Worm (Caenorhabditis elegans): Measurements from ENCODE around the gene erfa-1.

Gene erfa-1

ce11 chrV:6448356-6448755 lies 14.4 kb downstream of the erfa-1 start, which contains the start of gene fbxa-196:
TSS of gene fbxa-196 (plus strand) at chrV:6448656.
- no peak for TF ChIP-seq ceh-13 (GFP tag; optimal IDR thresholded peaks at IDR 0.05)
- no peak for TF ChIP-seq hnd-1 (tag; optimal IDR thresholded peaks at IDR 0.05)
- TF ChIP-seq ceh-36 (tag; optimal IDR thresholded peaks at IDR 0.05) = no peak
- no peak for TF ChIP-seq aly-1 (tag; optimal IDR thresholded peaks at IDR 0.05)
- TF ChIP-seq ama-1 (optimal IDR thresholded peaks at IDR 0.05) = no peak
- TF ChIP-seq tra-4 (tag; optimal IDR thresholded peaks at IDR 0.05) = no peak
- TF ChIP-seq hmg-4 (GFP tag; optimal IDR thresholded peaks at IDR 0.05) = no peak
- no peak for TF ChIP-seq tbx-11 (GFP tag; IDR thresholded peaks at IDR 0.05)
- no peak for TF ChIP-seq ets-7 (tag; optimal IDR thresholded peaks at IDR 0.05)
- no peak for TF ChIP-seq flt-1 (GFP tag; IDR thresholded peaks at IDR 0.05)
- TF ChIP-seq hmbx-1 (tag; optimal IDR thresholded peaks at IDR 0.05) = no peak
- TF ChIP-seq pes-1 (GFP tag; IDR thresholded peaks at IDR 0.05) = no peak
- no peak for TF ChIP-seq tbx-37 (GFP tag; conservative IDR thresholded peaks at IDR 0.05)
- no peak for TF ChIP-seq B0310.2 (tag; optimal IDR thresholded peaks at IDR 0.05)
- TF ChIP-seq F13C5.2 (tag; optimal IDR thresholded peaks at IDR 0.05) = no peak
- no peak for TF ChIP-seq sea-1 (GFP tag; conservative IDR thresholded peaks at IDR 0.05)
- TF ChIP-seq scrt-1 (GFP tag; IDR thresholded peaks at IDR 0.05) = no peak

DNA sequence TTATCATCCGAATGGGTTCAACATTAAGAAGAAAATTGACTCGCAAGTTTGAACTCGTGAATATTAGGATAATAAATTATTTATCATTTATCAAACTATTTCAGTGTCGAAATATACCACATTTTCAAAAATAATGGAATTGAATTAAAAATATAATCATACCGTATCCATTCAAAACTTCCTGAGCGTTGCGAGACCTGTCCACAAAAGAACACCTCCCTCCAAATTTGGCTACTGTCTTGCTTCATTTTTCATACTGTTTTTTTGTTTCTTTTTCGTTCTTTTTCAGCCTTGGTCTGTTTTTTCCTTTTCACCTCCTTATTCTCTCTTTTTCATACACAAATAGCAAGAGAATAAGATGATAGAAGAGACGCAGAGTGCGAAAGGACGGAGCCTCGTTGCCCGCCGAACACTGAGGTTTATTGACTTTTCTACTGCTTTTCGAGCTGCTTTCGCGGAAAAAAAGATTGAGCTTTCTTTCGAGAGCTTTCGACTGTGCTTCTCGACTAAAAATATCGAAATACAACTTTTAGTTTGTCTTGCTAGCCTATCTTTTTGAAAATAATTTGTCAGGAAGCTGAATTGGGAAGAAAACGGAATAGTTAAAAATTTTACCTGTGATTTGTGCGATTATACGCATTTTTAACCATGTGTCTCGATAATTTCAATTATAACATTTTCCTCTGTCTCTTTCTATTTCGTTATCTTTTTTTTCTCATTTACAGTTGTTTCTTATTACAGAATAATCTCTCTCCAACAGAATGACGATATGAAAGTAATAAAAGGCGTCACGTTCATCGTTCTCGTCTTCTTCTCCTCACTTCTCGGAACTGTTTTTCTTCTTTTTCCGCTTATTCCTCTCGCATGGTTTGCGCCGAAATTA lies 16.4 kb downstream of the erfa-1 start, which contains the start of gene acl-8:
Gene acl-8, plus strand, starts transcription at position 742 of the 883 bp plus-strand sequence.
- TF ChIP-seq F13C5.2 (tag; optimal IDR thresholded peaks at IDR 0.05) = no peak
- TF ChIP-seq aly-1 (tag; optimal IDR thresholded peaks at IDR 0.05) = no peak
- no peak for TF ChIP-seq ceh-36 (tag; optimal IDR thresholded peaks at IDR 0.05)
- no peak for TF ChIP-seq tra-4 (tag; optimal IDR thresholded peaks at IDR 0.05)
- TF ChIP-seq ets-7 (tag; optimal IDR thresholded peaks at IDR 0.05) = no peak
- no peak for TF ChIP-seq hmg-4 (GFP tag; optimal IDR thresholded peaks at IDR 0.05)
- TF ChIP-seq pes-1 (GFP tag; IDR thresholded peaks at IDR 0.05) = no peak
- no peak for TF ChIP-seq tbx-11 (GFP tag; IDR thresholded peaks at IDR 0.05)
- TF ChIP-seq ceh-13 (GFP tag; optimal IDR thresholded peaks at IDR 0.05) = no peak
- TF ChIP-seq tbx-37 (GFP tag; conservative IDR thresholded peaks at IDR 0.05) = no peak
- TF ChIP-seq hnd-1 (tag; optimal IDR thresholded peaks at IDR 0.05) = no peak
- TF ChIP-seq B0310.2 (tag; optimal IDR thresholded peaks at IDR 0.05) = no peak
- no peak for TF ChIP-seq hmbx-1 (tag; optimal IDR thresholded peaks at IDR 0.05)
- no peak for TF ChIP-seq ama-1 (optimal IDR thresholded peaks at IDR 0.05)
- no peak for TF ChIP-seq sea-1 (GFP tag; conservative IDR thresholded peaks at IDR 0.05)
- TF ChIP-seq flt-1 (GFP tag; IDR thresholded peaks at IDR 0.05) = no peak
- no peak for TF ChIP-seq scrt-1 (GFP tag; IDR thresholded peaks at IDR 0.05)

DNA sequence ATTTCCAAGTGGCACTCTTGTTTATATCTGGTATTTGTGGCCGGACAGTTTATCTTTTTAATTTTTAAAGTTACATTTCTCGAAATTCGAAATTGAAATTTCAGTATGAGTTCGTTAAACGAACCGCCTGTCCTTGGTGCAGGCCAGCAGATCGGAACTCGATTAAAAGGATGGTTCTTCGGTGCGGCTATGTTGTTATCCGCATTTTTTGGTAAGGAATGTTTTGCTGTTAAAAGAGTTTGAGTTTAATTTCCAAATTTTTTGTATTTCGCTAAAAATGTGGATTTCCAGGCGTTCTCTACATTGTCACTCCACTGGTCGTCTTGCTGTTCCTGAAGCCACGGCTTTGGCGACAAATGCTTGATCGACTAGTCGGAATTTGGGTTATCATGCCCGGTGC lies 19.2 kb downstream of the erfa-1 start, which contains the start of gene acl-9:
Gene acl-9, plus strand, starts transcription at position 105 of the 400 bp plus-strand sequence.
- TF ChIP-seq tbx-37 (GFP tag; conservative IDR thresholded peaks at IDR 0.05) = no peak

- no peak for TF ChIP-seq flt-1 (GFP tag; IDR thresholded peaks at IDR 0.05)
- TF ChIP-seq hnd-1 (tag; optimal IDR thresholded peaks at IDR 0.05) = no peak
- no peak for TF ChIP-seq pes-1 (GFP tag; IDR thresholded peaks at IDR 0.05)
- no peak for TF ChIP-seq tbx-37 (GFP tag; conservative IDR thresholded peaks at IDR 0.05)
- TF ChIP-seq ama-1 (optimal IDR thresholded peaks at IDR 0.05) = no peak
- no peak for TF ChIP-seq ceh-13 (GFP tag; optimal IDR thresholded peaks at IDR 0.05)
- no peak for TF ChIP-seq F13C5.2 (tag; optimal IDR thresholded peaks at IDR 0.05)
- no peak for TF ChIP-seq B0310.2 (tag; optimal IDR thresholded peaks at IDR 0.05)
- no peak for TF ChIP-seq ceh-36 (tag; optimal IDR thresholded peaks at IDR 0.05)
- TF ChIP-seq scrt-1 (GFP tag; IDR thresholded peaks at IDR 0.05) = no peak
- TF ChIP-seq tbx-11 (GFP tag; IDR thresholded peaks at IDR 0.05) = no peak
- no peak for TF ChIP-seq sea-1 (GFP tag; conservative IDR thresholded peaks at IDR 0.05)
- no peak for TF ChIP-seq hmbx-1 (tag; optimal IDR thresholded peaks at IDR 0.05)
- TF ChIP-seq tra-4 (tag; optimal IDR thresholded peaks at IDR 0.05) = no peak
- no peak for TF ChIP-seq ets-7 (tag; optimal IDR thresholded peaks at IDR 0.05)
- TF ChIP-seq hmg-4 (GFP tag; optimal IDR thresholded peaks at IDR 0.05) = no peak
- no peak for TF ChIP-seq aly-1 (tag; optimal IDR thresholded peaks at IDR 0.05)
Measured at ce11 chrV:6456903-6457302, 23.0 kb downstream of the erfa-1 start.

DNA sequence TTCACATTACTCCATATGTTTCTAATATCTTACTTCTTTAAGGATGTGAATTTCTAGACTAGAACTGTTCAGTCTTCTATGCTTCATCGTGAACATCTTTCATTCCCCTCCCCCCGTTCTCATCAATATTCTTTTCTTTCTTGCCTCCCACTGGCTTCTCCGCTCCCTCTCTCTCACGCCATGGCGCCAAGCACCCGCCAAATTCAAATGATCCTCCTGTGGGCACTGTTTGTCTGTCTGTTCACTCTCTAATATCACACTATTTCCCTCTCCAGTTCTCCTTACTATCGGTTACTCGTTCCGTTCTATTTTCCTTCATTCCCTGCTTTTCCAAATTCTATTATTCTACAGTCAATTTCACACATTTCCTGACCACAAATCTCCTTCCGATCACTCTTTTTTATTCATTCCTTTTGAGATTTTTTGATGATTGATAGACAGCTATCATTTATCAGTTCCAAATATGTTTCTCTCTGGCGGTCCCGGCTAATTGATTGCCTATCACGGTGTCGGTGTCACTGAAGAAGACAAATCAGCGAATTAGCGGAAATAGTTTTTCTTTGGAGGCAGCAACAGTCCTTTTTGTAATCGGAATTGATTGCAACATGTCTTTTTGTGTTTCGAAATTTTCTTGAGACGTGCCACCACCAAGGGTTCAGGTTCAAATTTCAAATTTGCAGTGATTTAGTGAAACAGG lies 24.5 kb downstream of the erfa-1 start:
- TF ChIP-seq scrt-1 (GFP tag; IDR thresholded peaks at IDR 0.05) (no peak), ceh-36 (tag; optimal IDR thresholded peaks at IDR 0.05) (no peak), F13C5.2 (tag; optimal IDR thresholded peaks at IDR 0.05) (no peak), tra-4 (tag; optimal IDR thresholded peaks at IDR 0.05) (no peak), flt-1 (GFP tag; IDR thresholded peaks at IDR 0.05) (no peak), tbx-37 (GFP tag; conservative IDR thresholded peaks at IDR 0.05) (no peak), hnd-1 (tag; optimal IDR thresholded peaks at IDR 0.05) (no peak), sea-1 (GFP tag; conservative IDR thresholded peaks at IDR 0.05) (no peak), ceh-13 (GFP tag; optimal IDR thresholded peaks at IDR 0.05) (no peak)

ce11 chrV:6461250-6461649 lies 27.3 kb downstream of the erfa-1 start:
- TF ChIP-seq B0310.2 (tag; optimal IDR thresholded peaks at IDR 0.05) (no peak), ets-7 (tag; optimal IDR thresholded peaks at IDR 0.05) (no peak), tbx-11 (GFP tag; IDR thresholded peaks at IDR 0.05) (no peak), tra-4 (tag; optimal IDR thresholded peaks at IDR 0.05) (no peak), scrt-1 (GFP tag; IDR thresholded peaks at IDR 0.05) (no peak), pes-1 (GFP tag; IDR thresholded peaks at IDR 0.05) (no peak), F13C5.2 (tag; optimal IDR thresholded peaks at IDR 0.05) (no peak)

DNA sequence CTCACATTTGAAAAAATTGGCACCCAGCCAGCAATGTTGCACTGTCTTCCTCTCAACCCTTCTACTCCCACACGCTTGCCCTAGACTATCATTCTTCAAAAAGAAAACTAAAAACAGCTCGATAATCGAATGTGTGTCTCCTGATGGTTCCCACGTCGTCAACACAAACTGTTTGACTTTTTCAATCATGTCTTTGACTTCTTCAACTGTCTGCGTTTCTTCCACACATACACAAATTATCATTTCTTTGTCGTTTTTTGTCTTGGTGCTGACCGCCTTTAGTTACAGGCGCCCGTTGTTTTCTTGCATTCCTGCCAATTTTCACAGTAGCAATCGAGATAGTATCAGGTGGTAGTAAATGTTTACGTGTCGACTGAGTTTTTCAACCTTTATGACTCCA lies 28.7 kb downstream of the erfa-1 start:
- TF ChIP-seq flt-1 (GFP tag; IDR thresholded peaks at IDR 0.05) (no peak), sea-1 (GFP tag; conservative IDR thresholded peaks at IDR 0.05) (no peak), pes-1 (GFP tag; IDR thresholded peaks at IDR 0.05) (no peak), hmbx-1 (tag; optimal IDR thresholded peaks at IDR 0.05) (no peak), hmg-4 (GFP tag; optimal IDR thresholded peaks at IDR 0.05) (no peak)
